Fruit fly (Drosophila melanogaster) whole organism, embryonic: ENCODE results near the gene Sf3a2.
A peak's percentile ranks its signal among the peaks of the same experiment; 100 is the strongest.

Experiments
- ATbp ChIP-seq: fragments of 200-800 bp; sonication (Bioruptor generic); optimal IDR thresholded peaks from 2 replicates; lab custom pipeline; 2017; ENCODE audit warnings: missing biosample characterization, mild to moderate bottlenecking, missing genetic modification characterization, missing genetic modification reagents
- Blimp-1 ChIP-seq: fragments of 200-800 bp; sonication (Bioruptor generic); optimal IDR thresholded peaks from 3 replicates; lab custom pipeline; 2018; ENCODE audit warnings: missing biosample characterization, missing genetic modification characterization, mild to moderate bottlenecking, moderate library complexity, missing genetic modification reagents
- CG10366 ChIP-seq: fragments of 200-800 bp; sonication (Bioruptor generic); IDR thresholded peaks from 2 replicates; pipeline ENCODE4 v1.3.6; 2022; ENCODE audit warnings: missing biosample characterization, missing genetic modification characterization
- CG11085 ChIP-seq: fragments of 200-800 bp; sonication (Bioruptor generic); IDR thresholded peaks from 2 replicates; pipeline ENCODE4 v1.3.6; 2022; ENCODE audit warnings: missing biosample characterization, missing genetic modification characterization
- CG11695 ChIP-seq: fragments of 200-800 bp; sonication (Bioruptor generic); IDR thresholded peaks from 3 replicates; pipeline ENCODE4 v1.3.6; 2022; ENCODE audit warnings: missing biosample characterization, missing genetic modification characterization
- CG11723 ChIP-seq: fragments of 200-800 bp; sonication (Bioruptor generic); optimal IDR thresholded peaks from 2 replicates; lab custom pipeline; 2017; ENCODE audit warnings: missing biosample characterization, mild to moderate bottlenecking, missing genetic modification characterization
- CG12299 ChIP-seq: fragments of 200-800 bp; sonication (Bioruptor generic); optimal IDR thresholded peaks from 2 replicates; lab custom pipeline; 2018; ENCODE audit warnings: missing biosample characterization, mild to moderate bottlenecking, missing genetic modification characterization
- CG12769 ChIP-seq: fragments of 200-800 bp; sonication (Bioruptor generic); optimal IDR thresholded peaks from 2 replicates; lab custom pipeline; 2019; ENCODE audit warnings: missing biosample characterization, mild to moderate bottlenecking, missing genetic modification characterization, moderate library complexity
- CG14710 ChIP-seq: fragments of 200-800 bp; sonication (Bioruptor generic); optimal IDR thresholded peaks from 3 replicates; lab custom pipeline; 2019; ENCODE audit warnings: missing biosample characterization, mild to moderate bottlenecking, missing genetic modification characterization, moderate library complexity
- CG15514 ChIP-seq: fragments of 200-800 bp; sonication (Bioruptor generic); optimal IDR thresholded peaks from 3 replicates; lab custom pipeline; 2017; ENCODE audit warnings: missing biosample characterization, missing genetic modification characterization, mild to moderate bottlenecking, moderate library complexity, missing genetic modification reagents
- CG1647 ChIP-seq: fragments of 200-800 bp; sonication (Bioruptor generic); optimal IDR thresholded peaks from 3 replicates; lab custom pipeline; 2016; ENCODE audit warnings: missing biosample characterization, missing genetic modification characterization
- CG17328 ChIP-seq: fragments of 200-800 bp; sonication (Bioruptor generic); IDR thresholded peaks from 2 replicates; pipeline ENCODE4 v1.3.6; 2022; ENCODE audit warnings: missing biosample characterization, missing genetic modification characterization
- CG17802 ChIP-seq: fragments of 200-800 bp; sonication (Bioruptor generic); optimal IDR thresholded peaks from 2 replicates; lab custom pipeline; 2018; ENCODE audit warnings: missing biosample characterization, mild to moderate bottlenecking, missing genetic modification characterization, moderate library complexity
- CG1792 ChIP-seq: fragments of 200-800 bp; sonication (Bioruptor generic); optimal IDR thresholded peaks from 2 replicates; lab custom pipeline; 2016; ENCODE audit warnings: missing biosample characterization, missing genetic modification characterization
- CG33557 ChIP-seq: fragments of 200-800 bp; sonication (Bioruptor generic); optimal IDR thresholded peaks from 2 replicates; lab custom pipeline; 2019; ENCODE audit warnings: missing biosample characterization, mild to moderate bottlenecking, missing genetic modification characterization, moderate library complexity
- CG3407 ChIP-seq: fragments of 200-800 bp; sonication (Bioruptor generic); optimal IDR thresholded peaks from 2 replicates; lab custom pipeline; 2018; ENCODE audit warnings: missing biosample characterization, mild to moderate bottlenecking, missing genetic modification characterization
- CG34422 ChIP-seq: fragments of 200-800 bp; sonication (Bioruptor generic); IDR thresholded peaks from 3 replicates; pipeline ENCODE4 v1.3.6; 2022; ENCODE audit warnings: missing biosample characterization, missing genetic modification characterization
- CG4328 ChIP-seq: fragments of 200-800 bp; sonication (Bioruptor generic); optimal IDR thresholded peaks from 3 replicates; lab custom pipeline; 2017; ENCODE audit warnings: missing biosample characterization, missing genetic modification reagents, missing genetic modification characterization
- CG4360 ChIP-seq: fragments of 200-800 bp; sonication (Bioruptor generic); IDR thresholded peaks from 2 replicates; pipeline ENCODE4 v1.3.6; 2022; ENCODE audit warnings: missing biosample characterization, missing genetic modification characterization
- CG4820 ChIP-seq: fragments of 200-800 bp; sonication (Bioruptor generic); optimal IDR thresholded peaks from 3 replicates; lab custom pipeline; 2016; ENCODE audit warnings: missing biosample characterization, missing genetic modification characterization
- CG7556 ChIP-seq: fragments of 200-800 bp; sonication (Bioruptor generic); optimal IDR thresholded peaks from 2 replicates; lab custom pipeline; 2017; ENCODE audit warnings: missing biosample characterization, mild to moderate bottlenecking, missing genetic modification characterization
- CG7963 ChIP-seq: fragments of 200-800 bp; sonication (Bioruptor generic); IDR thresholded peaks from 3 replicates; pipeline ENCODE4 v1.3.6; 2022; ENCODE audit warnings: missing biosample characterization, missing genetic modification characterization; ENCODE audit not compliant: partially characterized antibody
- CG7987 ChIP-seq: fragments of 200-800 bp; sonication (Bioruptor generic); optimal IDR thresholded peaks from 2 replicates; lab custom pipeline; 2018; ENCODE audit warnings: missing biosample characterization, mild to moderate bottlenecking, missing genetic modification characterization, moderate library complexity
- CG8388 ChIP-seq: fragments of 200-800 bp; sonication (Bioruptor generic); optimal IDR thresholded peaks from 2 replicates; lab custom pipeline; 2019; ENCODE audit warnings: missing biosample characterization, mild to moderate bottlenecking, missing genetic modification characterization, moderate library complexity
- CG9727 ChIP-seq: fragments of 200-800 bp; sonication (Bioruptor generic); optimal IDR thresholded peaks from 3 replicates; lab custom pipeline; 2017; ENCODE audit warnings: missing biosample characterization, mild to moderate bottlenecking, missing genetic modification characterization
- CoRest ChIP-seq: fragments of 200-800 bp; sonication (Bioruptor generic); optimal IDR thresholded peaks from 3 replicates; lab custom pipeline; 2018; ENCODE audit warnings: missing biosample characterization, mild to moderate bottlenecking, missing genetic modification characterization, moderate library complexity
- Doc3 ChIP-seq: fragments of 200-800 bp; sonication (Bioruptor generic); IDR thresholded peaks from 3 replicates; pipeline ENCODE4 v1.3.6; 2022; ENCODE audit warnings: missing biosample characterization, missing genetic modification characterization; ENCODE audit not compliant: partially characterized antibody
- Dref ChIP-seq: fragments of 200-800 bp; sonication (Bioruptor generic); IDR thresholded peaks from 2 replicates; pipeline ENCODE4 v1.3.6; 2022; ENCODE audit warnings: missing biosample characterization, missing genetic modification characterization
- Elba2 ChIP-seq: fragments of 200-800 bp; sonication (Bioruptor generic); optimal IDR thresholded peaks from 3 replicates; lab custom pipeline; 2016; ENCODE audit warnings: missing biosample characterization, missing genetic modification characterization
- Hmr ChIP-seq: fragments of 200-800 bp; sonication (Bioruptor generic); optimal IDR thresholded peaks from 3 replicates; lab custom pipeline; 2017; ENCODE audit warnings: mild to moderate bottlenecking, missing biosample characterization, missing genetic modification reagents, missing genetic modification characterization
- Lhr ChIP-seq: fragments of 200-800 bp; sonication (Bioruptor generic); optimal IDR thresholded peaks from 3 replicates; lab custom pipeline; 2017; ENCODE audit warnings: mild to moderate bottlenecking, missing biosample characterization, missing genetic modification reagents, missing genetic modification characterization
- Lim3 ChIP-seq: fragments of 200-800 bp; sonication (Bioruptor generic); IDR thresholded peaks from 2 replicates; pipeline ENCODE4 v1.3.6; 2022; ENCODE audit warnings: missing biosample characterization, missing genetic modification characterization
- NC2α ChIP-seq: fragments of 200-800 bp; sonication (Bioruptor generic); optimal IDR thresholded peaks from 2 replicates; lab custom pipeline; 2016; ENCODE audit warnings: missing biosample characterization, missing genetic modification characterization
- Neu2 ChIP-seq: fragments of 200-800 bp; sonication (Bioruptor generic); optimal IDR thresholded peaks from 3 replicates; lab custom pipeline; 2016; ENCODE audit warnings: missing biosample characterization, missing genetic modification characterization, borderline replicate concordance
- Opbp ChIP-seq: fragments of 200-800 bp; sonication (Bioruptor generic); IDR thresholded peaks from 3 replicates; pipeline ENCODE4 v1.3.6; 2022; ENCODE audit warnings: missing biosample characterization, missing genetic modification characterization; ENCODE audit not compliant: partially characterized antibody
- Ssrp ChIP-seq: fragments of 200-800 bp; sonication (Bioruptor generic); optimal IDR thresholded peaks from 2 replicates; lab custom pipeline; 2018; ENCODE audit warnings: missing biosample characterization, mild to moderate bottlenecking, missing genetic modification characterization, moderate library complexity
- Trl ChIP-seq, 3 experiments: fragments of >200 bp in 2 of 3; fragments of 200-800 bp in 1 of 3; sonication (Bioruptor generic) in 1 of 3; optimal IDR thresholded peaks; 2 replicates in 1 of 3; 3 replicates in 2 of 3; lab custom pipeline; 2016 to 2017; ENCODE audit warnings: missing biosample characterization in 1 of 3, missing genetic modification characterization in 1 of 3
- ac ChIP-seq: fragments of 200-800 bp; sonication (Bioruptor generic); optimal IDR thresholded peaks from 3 replicates; lab custom pipeline; 2017; ENCODE audit warnings: missing biosample characterization, mild to moderate bottlenecking, missing genetic modification characterization
- al ChIP-seq: fragments of 200-800 bp; sonication (Bioruptor generic); IDR thresholded peaks from 2 replicates; pipeline ENCODE4 v1.3.6; 2022; ENCODE audit warnings: missing biosample characterization, missing genetic modification characterization
- bcd ChIP-seq: fragments of 200-800 bp; sonication (Bioruptor generic); optimal IDR thresholded peaks from 2 replicates; lab custom pipeline; 2017; ENCODE audit warnings: missing biosample characterization, mild to moderate bottlenecking, missing genetic modification characterization
- btn ChIP-seq: fragments of 200-800 bp; sonication (Bioruptor generic); optimal IDR thresholded peaks from 2 replicates; lab custom pipeline; 2016; ENCODE audit warnings: missing biosample characterization, missing genetic modification characterization
- ci ChIP-seq: fragments of 200-800 bp; sonication (Bioruptor generic); IDR thresholded peaks from 3 replicates; pipeline ENCODE4 v1.3.6; 2022; ENCODE audit warnings: missing biosample characterization, missing genetic modification characterization
- dm ChIP-seq: fragments of 200-800 bp; sonication (Bioruptor generic); optimal IDR thresholded peaks from 3 replicates; lab custom pipeline; 2016; ENCODE audit warnings: missing biosample characterization, missing genetic modification characterization
- ftz-f1 ChIP-seq: fragments of 200-800 bp; sonication (Bioruptor generic); optimal IDR thresholded peaks from 2 replicates; lab custom pipeline; 2016; ENCODE audit warnings: missing biosample characterization, missing genetic modification characterization
- fu2 ChIP-seq: fragments of 200-800 bp; sonication (Bioruptor generic); optimal IDR thresholded peaks from 2 replicates; lab custom pipeline; 2016; ENCODE audit warnings: missing biosample characterization, missing genetic modification characterization
- gsb-n ChIP-seq: fragments of 200-800 bp; sonication (Bioruptor generic); optimal IDR thresholded peaks from 3 replicates; lab custom pipeline; 2018; ENCODE audit warnings: missing biosample characterization, mild to moderate bottlenecking, missing genetic modification characterization
- insv ChIP-seq, 2 experiments: fragments of 200-800 bp; sonication (Bioruptor generic); optimal IDR thresholded peaks; 3 replicates each; lab custom pipeline; 2016 to 2018; ENCODE audit warnings: missing biosample characterization in 2 of 2, missing genetic modification characterization in 2 of 2
- lab ChIP-seq: fragments of 200-800 bp; sonication (Bioruptor generic); optimal IDR thresholded peaks from 3 replicates; lab custom pipeline; 2017; ENCODE audit warnings: missing biosample characterization, missing genetic modification characterization, mild to moderate bottlenecking, moderate library complexity, missing genetic modification reagents
- vvl ChIP-seq: fragments of 200-800 bp; sonication (Bioruptor generic); IDR thresholded peaks from 2 replicates; pipeline ENCODE4 v1.3.6; 2022; ENCODE audit warnings: missing biosample characterization, missing genetic modification characterization

Gene Sf3a2

DNA sequence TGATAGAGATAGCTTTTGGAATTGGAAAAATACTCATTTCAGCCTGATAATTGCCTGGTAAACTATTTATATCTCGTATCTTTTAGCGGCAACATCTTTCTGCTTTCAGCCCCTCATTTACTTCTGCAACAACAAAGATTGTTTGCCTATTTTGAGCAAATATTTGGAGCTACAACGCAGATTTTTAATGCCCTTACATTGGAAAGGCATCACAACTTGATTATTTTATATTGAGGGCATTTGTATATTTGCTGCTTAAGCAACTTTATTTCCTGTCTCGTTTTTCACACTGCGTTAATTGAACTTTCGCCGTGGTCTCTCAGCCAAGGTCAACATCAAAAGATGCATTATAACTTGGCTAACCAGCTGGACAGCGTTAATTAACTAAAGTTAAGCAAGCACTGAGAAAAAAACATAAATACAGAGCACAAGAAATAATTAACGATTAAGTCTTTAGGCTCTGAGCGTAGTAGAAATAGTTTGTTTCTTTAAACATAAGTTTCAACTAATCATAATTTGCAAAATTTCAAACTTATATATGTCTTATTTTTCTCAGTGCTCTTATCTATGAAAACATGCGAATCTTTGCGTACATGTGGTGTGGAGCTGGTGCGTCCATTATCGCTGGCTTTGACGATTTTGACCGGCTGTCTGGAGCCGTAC is 17.6 kb upstream of the Sf3a2 start (continued):
- no peak for TF ChIP-seq CG4360
- TF ChIP-seq CG34422 (GFP tag; lab: Robert Waterston, UW) = 0 out of 3 replicates have a peak, but pooled peaks have one; percentile 21
- peak; percentile 58 for TF ChIP-seq CG17328 (GFP tag; lab: Robert Waterston, UW)
- TF ChIP-seq Hmr (GFP tag; lab: Kevin White, UChicago) = peak; percentile 70
- TF ChIP-seq CG1792 (GFP tag; lab: Kevin White, UChicago) = no peak
- no peak for TF ChIP-seq al (GFP tag; lab: Robert Waterston, UW)
- TF ChIP-seq Elba2 (GFP tag; lab: Kevin White, UChicago) = no peak
- TF ChIP-seq CG11085 (GFP tag; lab: Robert Waterston, UW) = no peak
- TF ChIP-seq CG3407 (GFP tag; lab: Kevin White, UChicago) = peak; percentile 1
- peak; percentile 29 for TF ChIP-seq CG12769 (tag; lab: Kevin White, UChicago)
- peak; percentile 43 for TF ChIP-seq Ssrp (tag; lab: Kevin White, UChicago)
- no peak for TF ChIP-seq CG7987
- TF ChIP-seq CG17802 (tag; lab: Kevin White, UChicago) = no peak
- peak; percentile 32 for TF ChIP-seq CG8388 (GFP tag; lab: Kevin White, UChicago)
- TF ChIP-seq CG15514 = peak; percentile 28
- no peak for TF ChIP-seq Lim3 (GFP tag; lab: Robert Waterston, UW)
- TF ChIP-seq CG33557 (GFP tag; lab: Kevin White, UChicago) = no peak
- no peak for TF ChIP-seq ftz-f1 (GFP tag; lab: Kevin White, UChicago)
- TF ChIP-seq insv (GFP tag; optimal IDR thresholded peaks at IDR 0.05; lab: Kevin White, UChicago) = no peak
- peak; percentile 48 for TF ChIP-seq bcd (GFP tag; lab: Kevin White, UChicago)
- no peak for TF ChIP-seq Opbp (GFP tag; lab: Robert Waterston, UW)
- TF ChIP-seq CG14710 (tag; lab: Kevin White, UChicago) = no peak
- TF ChIP-seq ci (GFP tag; lab: Robert Waterston, UW) = peak; percentile 63; the same call in 1 of the 3 replicates
- no peak for TF ChIP-seq CG11723
- TF ChIP-seq CG7963 (GFP tag; lab: Robert Waterston, UW) = no peak
- no peak for TF ChIP-seq NC2α (GFP tag; lab: Kevin White, UChicago)
- TF ChIP-seq dm (GFP tag; lab: Kevin White, UChicago) = no peak
- TF ChIP-seq btn (GFP tag; lab: Kevin White, UChicago) = no peak
- no peak for TF ChIP-seq Dref (GFP tag; lab: Robert Waterston, UW)
- TF ChIP-seq Trl (optimal IDR thresholded peaks at IDR 0.05; lab: Kevin White, UChicago) = no peak
- peak; percentile 58 for TF ChIP-seq Trl (GFP tag; optimal IDR thresholded peaks at IDR 0.05; lab: Kevin White, UChicago)
- TF ChIP-seq CG12299 = no peak
- TF ChIP-seq CG10366 (GFP tag; lab: Robert Waterston, UW) = no peak; the same call in 1 of the 2 replicates
- peak; percentile 22 for TF ChIP-seq CG4820 (GFP tag; lab: Kevin White, UChicago)
- TF ChIP-seq vvl = peak; percentile 69
- peak; percentile 35 for TF ChIP-seq lab
- TF ChIP-seq ac (GFP tag; lab: Kevin White, UChicago) = no peak
- TF ChIP-seq CG4328 (GFP tag; lab: Kevin White, UChicago) = no peak
- TF ChIP-seq Lhr (GFP tag; lab: Kevin White, UChicago) = no peak
- peak; percentile 42; the same call in 2 of the 3 replicates for TF ChIP-seq CG11695
- TF ChIP-seq CG7556 (GFP tag; lab: Kevin White, UChicago) = peak; percentile 60
- TF ChIP-seq Neu2 = no peak
- TF ChIP-seq gsb-n (tag; lab: Kevin White, UChicago) = no peak
- TF ChIP-seq Doc3 (GFP tag; lab: Robert Waterston, UW) = no peak
- no peak for TF ChIP-seq ATbp (GFP tag; lab: Kevin White, UChicago)
- TF ChIP-seq CoRest = peak; percentile 58
- peak; percentile 43 for TF ChIP-seq CG9727
- no peak for TF ChIP-seq CG1647
- peak; percentile 56 for TF ChIP-seq fu2 (GFP tag; lab: Kevin White, UChicago)
- TF ChIP-seq Blimp-1 (GFP tag; lab: Kevin White, UChicago) = no peak
